Worm (Caenorhabditis elegans) whole organism, L4/young adult: ENCODE data around the gene srg-46.

Source experiments
- W03F9.2 ChIP-seq: fragments of 150-350 bp; optimal IDR thresholded peaks from 2 replicates; lab custom pipeline; 2014; ENCODE audit warnings: missing biosample characterization, missing genetic modification characterization
- dao-5 ChIP-seq: sonication (generic microtip); optimal IDR thresholded peaks from 2 replicates; lab custom pipeline; 2016; ENCODE audit warnings: missing genotype, missing genetic modification characterization, moderate library complexity, missing compliant biosample characterization
- him-1 ChIP-seq: sonication (generic microtip); optimal IDR thresholded peaks from 2 replicates; lab custom pipeline; 2016; ENCODE audit warnings: missing genotype, missing genetic modification reagents, missing genetic modification characterization, missing compliant biosample characterization

The srg-46 gene

DNA sequence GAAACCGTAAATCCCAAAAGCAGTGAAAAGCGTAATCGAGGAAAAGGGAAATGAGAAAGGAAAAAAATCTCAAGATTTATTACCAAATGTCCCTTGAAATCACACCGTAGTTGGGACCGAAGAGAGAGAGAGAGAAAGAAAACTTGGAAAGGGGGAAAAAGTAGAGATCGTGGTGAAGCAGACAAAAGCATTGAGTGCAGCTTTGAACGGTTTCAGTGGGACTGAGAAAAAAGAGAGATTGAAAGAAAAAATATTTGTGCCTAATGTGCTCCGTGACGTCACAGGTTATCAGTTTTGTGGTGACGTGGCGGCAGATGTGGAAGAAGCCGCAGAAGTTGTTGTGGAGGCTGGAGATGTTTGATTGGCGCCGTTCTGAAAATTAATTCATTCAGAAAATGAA, 6.8 kb downstream of the srg-46 start:
- TF ChIP-seq dao-5 (tag; lab: Kevin White, UChicago) (no peak), him-1 (no peak), W03F9.2 (tag; lab: Kevin White, UChicago) (no peak)

DNA sequence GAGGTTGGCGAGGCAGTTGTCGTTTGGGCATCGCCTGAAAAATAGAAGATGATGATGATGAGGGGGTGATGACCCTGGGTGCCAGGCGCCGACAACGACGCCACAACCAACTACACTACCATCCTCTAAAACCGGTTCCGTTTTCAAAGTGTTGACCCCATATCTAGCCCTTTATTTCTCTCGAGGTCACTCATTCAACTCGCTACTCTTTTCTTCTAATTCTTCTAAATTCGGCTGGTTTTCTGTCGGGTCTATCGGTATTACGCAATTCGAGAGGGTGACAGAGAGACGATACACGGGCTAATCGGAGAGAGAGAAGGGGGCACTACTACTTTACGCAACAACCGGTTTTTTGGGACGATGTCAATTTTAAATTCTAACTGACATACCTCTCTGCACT, 7.8 kb downstream of the srg-46 start:
- TF ChIP-seq him-1 (no peak), dao-5 (tag; lab: Kevin White, UChicago) (no peak), W03F9.2 (tag; lab: Kevin White, UChicago) (no peak)

DNA sequence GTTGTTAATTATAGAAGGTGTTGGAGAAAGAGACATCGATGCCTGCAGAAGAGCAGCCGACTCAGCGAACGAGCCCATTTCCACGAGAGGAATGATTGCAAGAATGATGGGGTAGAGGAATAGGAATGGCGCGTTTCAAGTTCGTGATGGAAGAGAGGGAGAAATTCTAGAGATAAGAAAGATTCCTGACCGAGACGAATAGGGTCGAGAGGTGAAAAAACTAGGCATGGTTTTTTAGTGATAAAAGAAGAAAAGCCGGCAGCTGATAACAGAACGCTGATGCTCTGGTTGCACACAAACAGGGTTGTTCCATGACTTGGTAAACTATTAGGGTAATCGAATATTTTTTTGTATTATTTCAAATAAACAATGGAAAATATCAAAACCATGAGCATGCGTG, 9.3 kb downstream of the srg-46 start:
- TF ChIP-seq W03F9.2 (tag; lab: Kevin White, UChicago) (no peak), him-1 (no peak), dao-5 (tag; lab: Kevin White, UChicago) (no peak)

ce11 chrV:13373643-13374042, 10.1 kb downstream of the srg-46 start:
- TF ChIP-seq him-1 (no peak), W03F9.2 (tag; lab: Kevin White, UChicago) (no peak), dao-5 (tag; lab: Kevin White, UChicago) (no peak)

- TF ChIP-seq W03F9.2 (tag; lab: Kevin White, UChicago) = no peak
- TF ChIP-seq him-1 = no peak
- TF ChIP-seq dao-5 (tag; lab: Kevin White, UChicago) = no peak
Observed at ce11 chrV:13374532-13374931, 11.0 kb downstream of the srg-46 start.

DNA sequence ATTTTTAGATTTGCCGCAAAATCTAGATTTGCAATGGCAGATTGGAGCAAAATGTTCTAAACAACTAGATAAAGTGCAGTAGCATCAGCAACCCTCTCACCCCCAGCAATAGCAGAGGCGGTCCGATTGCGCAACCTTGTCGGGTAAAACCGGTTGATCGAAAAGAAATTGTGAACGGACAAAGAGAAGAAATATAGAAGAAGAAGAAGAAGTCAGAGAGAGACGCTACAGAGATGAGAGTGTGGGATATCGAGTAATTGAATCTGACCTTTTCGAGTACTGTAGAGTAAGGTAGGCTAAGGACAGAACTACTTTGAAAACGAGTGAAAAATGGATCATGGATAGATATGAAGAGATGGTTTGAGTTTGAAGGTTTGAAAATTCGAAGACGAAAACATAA, 12.3 kb downstream of the srg-46 start:
- TF ChIP-seq him-1 (no peak), dao-5 (tag; lab: Kevin White, UChicago) (no peak), W03F9.2 (tag; lab: Kevin White, UChicago) (no peak)

ce11 chrV:13377130-13377529, 13.6 kb downstream of the srg-46 start:
- no peak for TF ChIP-seq him-1
- TF ChIP-seq W03F9.2 (tag; lab: Kevin White, UChicago) = no peak

ce11 chrV:13380178-13380577, 16.7 kb downstream of the srg-46 start, which contains the start of gene ifbp-1:
Gene ifbp-1 (minus strand): TSS chrV:13380262.
- TF ChIP-seq W03F9.2 (tag; lab: Kevin White, UChicago) (no peak), him-1 (no peak), dao-5 (tag; lab: Kevin White, UChicago) (no peak)

DNA sequence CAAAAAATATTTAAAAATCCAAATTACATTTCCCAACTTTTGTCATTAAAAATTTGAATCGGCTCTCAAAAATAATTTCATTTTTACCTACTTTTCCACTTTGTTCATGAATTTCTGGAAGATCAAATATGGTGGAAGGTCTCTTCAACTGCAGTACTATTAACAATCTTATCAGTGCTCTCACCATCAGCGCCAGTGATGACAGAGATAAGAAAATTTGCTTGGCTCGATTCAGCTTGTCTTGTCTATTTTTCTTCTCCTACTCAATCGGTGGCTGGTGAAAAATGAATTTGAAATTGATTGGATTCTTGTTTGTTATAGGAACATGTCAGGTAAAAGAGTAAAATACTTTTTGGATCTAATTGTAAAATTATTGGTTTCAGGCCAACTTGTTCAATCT, 17.5 kb downstream of the srg-46 start, which contains the start of gene cpz-2:
cpz-2 (plus strand) TSS at position 210 of the 400 bp plus-strand sequence.
- TF ChIP-seq dao-5 (tag; lab: Kevin White, UChicago) = no peak
- TF ChIP-seq W03F9.2 (tag; lab: Kevin White, UChicago) = no peak
- TF ChIP-seq him-1 = no peak

DNA sequence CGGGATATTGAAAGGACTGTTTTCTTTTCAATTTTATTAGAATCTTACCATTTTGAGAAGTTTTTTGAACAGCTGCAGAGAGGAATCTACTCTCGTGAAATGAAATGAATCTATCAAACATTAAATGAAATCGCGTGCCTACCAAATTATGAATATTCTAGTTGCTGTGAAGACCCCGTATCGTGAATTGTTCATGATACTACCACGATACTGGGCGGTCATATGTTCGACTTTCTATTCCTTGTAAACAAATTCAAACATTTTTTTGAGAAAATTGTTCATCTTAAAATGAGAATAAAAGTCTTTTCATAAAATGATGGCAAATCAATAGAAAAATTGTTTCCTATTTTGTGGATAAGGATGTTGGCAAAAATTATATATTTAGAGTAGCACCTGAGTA, 22.3 kb downstream of the srg-46 start, which contains the start of gene gcy-34:
gcy-34 (minus strand) TSS at position 101 of the 400 bp plus-strand sequence.
- TF ChIP-seq dao-5 (tag; lab: Kevin White, UChicago) = no peak
- no peak for TF ChIP-seq him-1
- TF ChIP-seq W03F9.2 (tag; lab: Kevin White, UChicago) = no peak

DNA sequence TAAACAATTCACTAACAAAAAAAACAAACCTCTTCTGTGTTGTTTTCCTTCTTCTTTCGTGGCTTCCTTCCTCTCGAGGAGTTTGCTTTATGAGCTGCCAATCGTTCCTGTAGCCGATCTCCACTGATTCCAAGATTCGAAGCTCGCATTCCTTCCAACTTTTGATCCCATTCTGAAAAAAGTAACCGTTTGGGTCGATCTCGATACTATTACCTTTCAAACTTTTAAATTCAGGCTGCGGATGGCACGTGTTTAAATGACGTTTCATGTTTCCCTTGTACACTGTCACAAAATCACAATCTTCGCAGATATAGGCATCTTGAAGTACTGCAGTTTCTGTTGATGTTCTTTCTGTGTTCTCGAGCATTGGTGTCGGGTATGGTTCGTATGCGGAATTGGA, 24.0 kb downstream of the srg-46 start:
- TF ChIP-seq W03F9.2 (tag; lab: Kevin White, UChicago) (no peak), dao-5 (tag; lab: Kevin White, UChicago) (no peak), him-1 (no peak)

DNA sequence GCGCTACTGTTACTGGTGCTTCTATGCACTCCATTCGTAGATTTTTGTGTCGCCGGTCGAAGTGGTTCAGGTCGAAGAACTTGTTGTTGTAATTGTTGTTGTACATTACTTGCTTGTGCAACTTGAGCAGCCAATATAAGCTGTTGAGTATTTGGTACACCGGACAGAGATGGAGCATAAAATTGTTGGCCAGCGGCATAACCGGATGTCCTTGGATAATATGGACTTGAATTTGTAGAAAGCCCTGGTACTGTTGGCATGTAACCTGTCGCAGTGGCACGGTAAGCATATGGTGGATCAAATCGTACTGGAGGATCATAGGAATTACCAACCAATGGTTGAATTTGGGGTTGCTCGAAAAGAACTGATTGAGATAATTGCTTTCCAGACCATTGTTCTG, 25.4 kb downstream of the srg-46 start:
- no peak for TF ChIP-seq him-1
- no peak for TF ChIP-seq dao-5 (tag; lab: Kevin White, UChicago)
- TF ChIP-seq W03F9.2 (tag; lab: Kevin White, UChicago) = no peak

ce11 chrV:13389454-13389853, 25.9 kb downstream of the srg-46 start:
- TF ChIP-seq dao-5 (tag; lab: Kevin White, UChicago) (no peak), him-1 (no peak), W03F9.2 (tag; lab: Kevin White, UChicago) (no peak)

- TF ChIP-seq dao-5 (tag; lab: Kevin White, UChicago) (no peak), him-1 (no peak), W03F9.2 (tag; lab: Kevin White, UChicago) (no peak)
Observed at ce11 chrV:13390936-13391335, 27.4 kb downstream of the srg-46 start.
